Worm (Caenorhabditis elegans): ENCODE data around the gene bra-2.

- TF ChIP-seq madf-10 (tag; optimal IDR thresholded peaks at IDR 0.05), result no peak
- no peak for TF ChIP-seq F52B5.7 (tag; optimal IDR thresholded peaks at IDR 0.05)
- TF ChIP-seq F22D6.2 (tag; optimal IDR thresholded peaks at IDR 0.05), result no peak
- no peak for TF ChIP-seq hmg-20 (GFP tag; IDR thresholded peaks at IDR 0.05)
- no peak for TF ChIP-seq attf-3 (GFP tag; conservative IDR thresholded peaks at IDR 0.05)
- TF ChIP-seq F49E8.2 (tag; optimal IDR thresholded peaks at IDR 0.05; ENCODE audit: insufficient read depth), result no peak
- no peak for TF ChIP-seq madf-6 (GFP tag; IDR thresholded peaks at IDR 0.05)
- no peak for TF ChIP-seq Y95B8A.8 (GFP tag; IDR thresholded peaks at IDR 0.05)
- no peak for TF ChIP-seq sea-2 (GFP tag; IDR thresholded peaks at IDR 0.05)
- no peak for TF ChIP-seq ztf-3 (GFP tag; optimal IDR thresholded peaks at IDR 0.05)
- no peak for TF ChIP-seq lir-1 (GFP tag; conservative IDR thresholded peaks at IDR 0.05)
- TF ChIP-seq dpl-1 (GFP tag; optimal IDR thresholded peaks at IDR 0.05), result no peak
Measured at ce11 chrIII:891014-891413, 20.0 kb upstream of the bra-2 start, which contains the start of gene T24C4.10.
